Worm (Caenorhabditis elegans) whole organism, L4 larva: ENCODE results near the gene M01H9.3.

ENCODE experiments used
- F37D6.2 ChIP-seq: sonication (generic microtip); optimal IDR thresholded peaks from 2 replicates; lab custom pipeline; 2016; ENCODE audit warnings: mild to moderate bottlenecking, missing genetic modification characterization, missing compliant biosample characterization
- F44E2.7 ChIP-seq: fragments of 200-800 bp; sonication (Bioruptor generic); IDR thresholded peaks from 2 replicates; pipeline ENCODE4 v2.1.2; 2022; ENCODE audit warnings: missing genetic modification characterization, missing compliant biosample characterization
- F49E8.2 ChIP-seq: sonication (generic microtip); optimal IDR thresholded peaks from 2 replicates; lab custom pipeline; 2016; ENCODE audit warnings: missing compliant biosample characterization, mild to moderate bottlenecking, missing genetic modification characterization, borderline replicate concordance
- T20F7.1 ChIP-seq: fragments of 200-800 bp; sonication (Bioruptor generic); optimal IDR thresholded peaks from 2 replicates; lab custom pipeline; 2018; ENCODE audit warnings: mild to moderate bottlenecking, missing genetic modification characterization, missing compliant biosample characterization
- Y5F2A.4 ChIP-seq: fragments of 200-800 bp; sonication (Bioruptor generic); optimal IDR thresholded peaks from 2 replicates; lab custom pipeline; 2018; ENCODE audit warnings: mild to moderate bottlenecking, missing genetic modification characterization, missing compliant biosample characterization
- ZK546.5 ChIP-seq, 2 experiments: sonication (generic microtip); optimal IDR thresholded peaks; 2 replicates each; lab custom pipeline; 2017; ENCODE audit warnings: missing biosample characterization in 2 of 2, missing genetic modification characterization in 2 of 2
- ama-1 ChIP-seq: fragments of 150-350 bp; optimal IDR thresholded peaks from 2 replicates; lab custom pipeline; 2014; ENCODE audit warnings: inconsistent platforms, mixed read lengths
- arid-1 ChIP-seq: fragments of 200-800 bp; sonication (Bioruptor generic); conservative IDR thresholded peaks from 2 replicates; pipeline ENCODE4 v1.3.6; 2022; ENCODE audit warnings: missing genetic modification reagents, missing genetic modification characterization, missing compliant biosample characterization
- ceh-28 ChIP-seq: fragments of 150-350 bp; optimal IDR thresholded peaks from 2 replicates; lab custom pipeline; 2014; ENCODE audit warnings: missing biosample characterization, missing genetic modification reagents, missing genetic modification characterization
- ceh-44 ChIP-seq: fragments of 200-800 bp; sonication (Bioruptor generic); IDR thresholded peaks from 2 replicates; pipeline ENCODE4 v1.3.6; 2022; ENCODE audit warnings: missing genetic modification reagents, missing genetic modification characterization, missing compliant biosample characterization
- ceh-62 ChIP-seq: sonication (generic microtip); optimal IDR thresholded peaks from 2 replicates; lab custom pipeline; 2017; ENCODE audit warnings: missing biosample characterization, missing genetic modification characterization
- ceh-82 ChIP-seq: sonication (generic microtip); optimal IDR thresholded peaks from 2 replicates; lab custom pipeline; 2017; ENCODE audit warnings: missing biosample characterization, missing genetic modification characterization
- cey-2 ChIP-seq: sonication (generic microtip); optimal IDR thresholded peaks from 3 replicates; lab custom pipeline; 2017; ENCODE audit warnings: missing genetic modification characterization, mild to moderate bottlenecking, missing compliant biosample characterization, antibody characterized with exemption, borderline replicate concordance; ENCODE audit not compliant: insufficient read depth
- ctbp-1 ChIP-seq: fragments of 200-800 bp; sonication (Bioruptor generic); IDR thresholded peaks from 2 replicates; pipeline ENCODE4 v1.3.6; 2022; ENCODE audit warnings: missing genetic modification reagents, missing genetic modification characterization, missing compliant biosample characterization
- daf-16 ChIP-seq, 3 experiments: sonication (generic microtip); optimal IDR thresholded peaks; 2 replicates each; lab custom pipeline; 2016 to 2017; ENCODE audit warnings: missing genetic modification characterization in 3 of 3, missing genetic modification reagents in 3 of 3, mild to moderate bottlenecking in 2 of 3, missing compliant biosample characterization in 2 of 3, missing biosample characterization in 1 of 3, moderate library complexity in 1 of 3
- daf-19 ChIP-seq: fragments of 200-800 bp; sonication (Bioruptor generic); conservative IDR thresholded peaks from 2 replicates; pipeline ENCODE4 v1.3.6; 2022; ENCODE audit warnings: missing genetic modification characterization, missing compliant biosample characterization
- dmd-6 ChIP-seq: fragments of 200-800 bp; sonication (Bioruptor generic); IDR thresholded peaks from 2 replicates; pipeline ENCODE4 v1.3.6; 2022; ENCODE audit warnings: missing genetic modification reagents, missing genetic modification characterization, missing compliant biosample characterization
- dmd-8 ChIP-seq: fragments of 200-800 bp; sonication (Bioruptor generic); IDR thresholded peaks from 2 replicates; pipeline ENCODE4 v1.3.6; 2022; ENCODE audit warnings: missing genetic modification characterization, missing compliant biosample characterization
- dpl-1 ChIP-seq: fragments of 150-350 bp; optimal IDR thresholded peaks from 2 replicates; lab custom pipeline; 2014; ENCODE audit warnings: missing biosample characterization, missing genetic modification reagents, missing genetic modification characterization
- dve-1 ChIP-seq: sonication (generic microtip); optimal IDR thresholded peaks from 2 replicates; lab custom pipeline; 2017; ENCODE audit warnings: antibody characterized with exemption, mild to moderate bottlenecking, missing genetic modification characterization, missing compliant biosample characterization; ENCODE audit not compliant: insufficient read depth
- egl-43 ChIP-seq: fragments of 200-800 bp; sonication (Bioruptor generic); IDR thresholded peaks from 2 replicates; pipeline ENCODE4 v1.3.6; 2022; ENCODE audit warnings: missing genetic modification reagents, missing genetic modification characterization, missing compliant biosample characterization
- fkh-10 ChIP-seq: fragments of 150-350 bp; optimal IDR thresholded peaks from 2 replicates; lab custom pipeline; 2014; ENCODE audit warnings: missing biosample characterization, missing genetic modification reagents, missing genetic modification characterization
- fos-1 ChIP-seq: fragments of 150-350 bp; optimal IDR thresholded peaks from 2 replicates; lab custom pipeline; 2014; ENCODE audit warnings: missing biosample characterization, missing genetic modification characterization
- hlh-11 ChIP-seq: fragments of 200-800 bp; sonication (Bioruptor generic); optimal IDR thresholded peaks from 2 replicates; lab custom pipeline; 2018; ENCODE audit warnings: mild to moderate bottlenecking, missing genetic modification characterization, missing compliant biosample characterization
- lim-7 ChIP-seq: fragments of 200-800 bp; sonication (Bioruptor generic); IDR thresholded peaks from 2 replicates; pipeline ENCODE4 v1.3.6; 2022; ENCODE audit warnings: missing genetic modification characterization, missing compliant biosample characterization
- lin-1 ChIP-seq: fragments of 200-800 bp; sonication (Bioruptor generic); IDR thresholded peaks from 2 replicates; pipeline ENCODE4 v1.3.6; 2022; ENCODE audit warnings: missing genetic modification reagents, missing genetic modification characterization, missing compliant biosample characterization
- lin-13 ChIP-seq: fragments of 150-350 bp; optimal IDR thresholded peaks from 2 replicates; lab custom pipeline; 2014; ENCODE audit warnings: missing biosample characterization, missing genetic modification reagents, missing genetic modification characterization
- lin-38 ChIP-seq: fragments of 200-800 bp; sonication (Bioruptor generic); IDR thresholded peaks from 2 replicates; pipeline ENCODE4 v1.3.6; 2022; ENCODE audit warnings: missing genetic modification reagents, missing genetic modification characterization, missing compliant biosample characterization
- lin-39 ChIP-seq: fragments of 150-350 bp; optimal IDR thresholded peaks from 2 replicates; lab custom pipeline; 2014; ENCODE audit warnings: missing biosample characterization, missing genetic modification reagents, missing genetic modification characterization
- lir-3 ChIP-seq: sonication (generic microtip); optimal IDR thresholded peaks from 2 replicates; lab custom pipeline; 2016; ENCODE audit warnings: mild to moderate bottlenecking, missing genetic modification characterization, missing compliant biosample characterization
- lsy-2 ChIP-seq, 2 experiments: fragments of 150-350 bp in 1 of 2; sonication (generic microtip) in 1 of 2; optimal IDR thresholded peaks; 2 replicates each; lab custom pipeline; 2014 to 2017; ENCODE audit warnings: missing biosample characterization in 2 of 2, missing genetic modification characterization in 2 of 2
- madf-5 ChIP-seq, 2 experiments: fragments of 200-800 bp; sonication (Bioruptor generic); IDR thresholded peaks; 2 replicates each; pipeline ENCODE4 v1.3.6; 2022; ENCODE audit warnings: missing compliant biosample characterization in 2 of 2, missing genetic modification characterization in 2 of 2
- mdl-1 ChIP-seq, 2 experiments: fragments of 150-350 bp in 1 of 2; sonication (generic microtip) in 1 of 2; optimal IDR thresholded peaks; 2 replicates each; lab custom pipeline; 2014 to 2017; ENCODE audit warnings: missing biosample characterization in 2 of 2, missing genetic modification characterization in 2 of 2
- mdt-29 ChIP-seq: fragments of 200-800 bp; sonication (Bioruptor generic); IDR thresholded peaks from 2 replicates; pipeline ENCODE4 v1.3.6; 2022; ENCODE audit warnings: missing genetic modification reagents, missing genetic modification characterization, missing compliant biosample characterization
- mxl-3 ChIP-seq: fragments of 200-800 bp; sonication (Bioruptor generic); optimal IDR thresholded peaks from 2 replicates; lab custom pipeline; 2018; ENCODE audit warnings: mild to moderate bottlenecking, missing genetic modification characterization, missing compliant biosample characterization
- nhr-102 ChIP-seq: sonication (generic microtip); optimal IDR thresholded peaks from 2 replicates; lab custom pipeline; 2016; ENCODE audit warnings: mild to moderate bottlenecking, missing genetic modification characterization, moderate library complexity, missing compliant biosample characterization
- nhr-11 ChIP-seq: fragments of 150-350 bp; optimal IDR thresholded peaks from 2 replicates; lab custom pipeline; 2014; ENCODE audit warnings: missing biosample characterization, missing genetic modification characterization
- nhr-111 ChIP-seq: fragments of 200-800 bp; sonication (Bioruptor generic); optimal IDR thresholded peaks from 2 replicates; lab custom pipeline; 2018; ENCODE audit warnings: mild to moderate bottlenecking, missing genetic modification characterization, missing compliant biosample characterization
- nhr-25 ChIP-seq: sonication (generic microtip); optimal IDR thresholded peaks from 2 replicates; lab custom pipeline; 2017; ENCODE audit warnings: missing genetic modification characterization, mild to moderate bottlenecking, missing compliant biosample characterization, antibody characterized with exemption, moderate library complexity, borderline replicate concordance; ENCODE audit not compliant: insufficient read depth
- nhr-41 ChIP-seq: fragments of 200-800 bp; sonication (Bioruptor generic); IDR thresholded peaks from 2 replicates; pipeline ENCODE4 v1.3.6; 2022; ENCODE audit warnings: missing genetic modification reagents, missing genetic modification characterization, missing compliant biosample characterization
- nhr-42 ChIP-seq: fragments of 200-800 bp; sonication (Bioruptor generic); IDR thresholded peaks from 2 replicates; pipeline ENCODE4 v1.3.6; 2022; ENCODE audit warnings: missing genetic modification characterization, missing compliant biosample characterization
- nhr-6 ChIP-seq: fragments of 150-350 bp; optimal IDR thresholded peaks from 2 replicates; lab custom pipeline; 2014; ENCODE audit warnings: missing biosample characterization, missing genetic modification characterization
- pha-4 ChIP-seq, 2 experiments: fragments of 150-350 bp in 1 of 2; fragments of 200-800 bp in 1 of 2; sonication (Bioruptor generic) in 1 of 2; IDR thresholded peaks in 1 of 2; optimal IDR thresholded peaks in 1 of 2; 2 replicates each; pipeline versions ENCODE4 v1.3.6 to Lab custom; 2014 to 2022; ENCODE audit warnings: missing genetic modification characterization in 2 of 2, missing genetic modification reagents in 2 of 2, missing biosample characterization in 1 of 2, missing compliant biosample characterization in 1 of 2
- php-3 ChIP-seq: fragments of 200-800 bp; sonication (Bioruptor generic); IDR thresholded peaks from 2 replicates; pipeline ENCODE4 v1.3.6; 2022; ENCODE audit warnings: missing genetic modification reagents, missing genetic modification characterization, missing compliant biosample characterization
- pqm-1 ChIP-seq: sonication (generic microtip); optimal IDR thresholded peaks from 2 replicates; lab custom pipeline; 2017; ENCODE audit warnings: missing biosample characterization, missing genetic modification characterization
- set-16 ChIP-seq: fragments of 200-800 bp; sonication (Bioruptor generic); IDR thresholded peaks from 2 replicates; pipeline ENCODE4 v1.3.6; 2022; ENCODE audit warnings: missing genetic modification reagents, missing genetic modification characterization, missing compliant biosample characterization
- skn-1 ChIP-seq: fragments of 150-350 bp; optimal IDR thresholded peaks from 2 replicates; lab custom pipeline; 2014; ENCODE audit warnings: missing biosample characterization, missing genetic modification characterization
- snpc-1.2 ChIP-seq: fragments of 200-800 bp; sonication (Bioruptor generic); IDR thresholded peaks from 2 replicates; pipeline ENCODE4 v1.3.6; 2022; ENCODE audit warnings: missing genetic modification reagents, missing genetic modification characterization, missing compliant biosample characterization
- snpc-4 ChIP-seq: fragments of 150-350 bp; optimal IDR thresholded peaks from 2 replicates; lab custom pipeline; 2014; ENCODE audit warnings: missing biosample characterization, missing genetic modification characterization
- zip-11 ChIP-seq: fragments of 200-800 bp; sonication (Bioruptor generic); IDR thresholded peaks from 2 replicates; pipeline ENCODE4 v1.3.6; 2022; ENCODE audit warnings: missing genetic modification characterization, missing compliant biosample characterization

The M01H9.3 gene

DNA sequence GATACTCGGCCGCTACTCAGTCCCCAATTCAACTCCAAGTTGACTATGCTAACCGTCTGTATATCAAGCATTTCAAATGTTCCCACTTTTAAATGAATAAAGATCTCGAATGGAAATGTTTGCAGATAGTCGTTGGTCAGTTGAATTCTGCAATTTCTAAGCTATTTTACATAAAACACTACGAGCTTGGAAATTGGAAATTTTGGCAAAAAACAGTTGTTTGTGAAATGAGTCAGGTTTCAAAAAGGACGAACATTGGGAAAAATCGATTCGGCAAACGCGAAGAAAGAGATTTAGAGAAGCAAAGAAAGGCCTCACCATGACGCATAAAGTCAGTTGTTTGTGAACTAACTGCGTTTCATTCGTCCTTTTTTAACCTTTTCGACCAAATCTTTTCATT lies 30.0 kb downstream of the M01H9.3 start:
- TF ChIP-seq dmd-8 (GFP tag; lab: Robert Waterston, UW) (no peak), ama-1 (lab: Kevin White, UChicago) (peak; percentile 86), lin-39 (tag; lab: Kevin White, UChicago) (no peak), snpc-4 (tag; lab: Kevin White, UChicago) (no peak), T20F7.1 (GFP tag; lab: Kevin White, UChicago) (peak; percentile 29), F37D6.2 (tag; lab: Kevin White, UChicago) (no peak), lin-13 (GFP tag; lab: Kevin White, UChicago) (no peak), nhr-25 (tag; lab: Kevin White, UChicago) (no peak), lir-3 (tag; lab: Kevin White, UChicago) (no peak), snpc-1.2 (GFP tag; lab: Robert Waterston, UW) (peak; percentile 80), fos-1 (tag; lab: Kevin White, UChicago) (no peak), set-16 (no peak), php-3 (GFP tag; lab: Robert Waterston, UW) (no peak), nhr-11 (no peak), daf-16 (GFP tag; optimal IDR thresholded peaks at IDR 0.05; lab: Kevin White, UChicago) (no peak), daf-16 (tag; optimal IDR thresholded peaks at IDR 0.05; lab: Kevin White, UChicago) (peak; percentile 58), ceh-28 (peak; percentile 52), ceh-62 (no peak), mdl-1 (tag; optimal IDR thresholded peaks at IDR 0.05; lab: Kevin White, UChicago) (no peak), mxl-3 (GFP tag; lab: Kevin White, UChicago) (no peak), ZK546.5 (tag; optimal IDR thresholded peaks at IDR 0.05; lab: Kevin White, UChicago) (no peak), nhr-41 (GFP tag; lab: Robert Waterston, UW) (no peak), nhr-42 (no peak), lin-38 (GFP tag; lab: Robert Waterston, UW) (peak; percentile 50), arid-1 (GFP tag; lab: Robert Waterston, UW) (peak; percentile 63), ceh-44 (GFP tag; lab: Robert Waterston, UW) (no peak), dpl-1 (GFP tag; lab: Kevin White, UChicago) (peak; percentile 56), F44E2.7 (GFP tag; lab: Robert Waterston, UW) (no peak), zip-11 (no peak), Y5F2A.4 (peak; percentile 11), ceh-82 (tag; lab: Kevin White, UChicago) (no peak), mdt-29 (GFP tag; lab: Robert Waterston, UW) (no peak), dve-1 (tag; lab: Kevin White, UChicago) (peak; percentile 61), lsy-2 (tag; optimal IDR thresholded peaks at IDR 0.05; lab: Kevin White, UChicago) (peak; percentile 69 to 84), madf-5 (GFP tag; IDR thresholded peaks at IDR 0.05; lab: Robert Waterston, UW) (no peak), F49E8.2 (tag; lab: Kevin White, UChicago) (no peak), nhr-102 (peak; percentile 21), lin-1 (no peak), egl-43 (GFP tag; lab: Robert Waterston, UW) (no peak; the same call in 1 of the 2 replicates), nhr-6 (tag; lab: Kevin White, UChicago) (peak; percentile 68), ctbp-1 (GFP tag; lab: Robert Waterston, UW) (0 out of 2 replicates have a peak, but pooled peaks have one; percentile 28), cey-2 (tag; lab: Kevin White, UChicago) (no peak), daf-19 (GFP tag; lab: Robert Waterston, UW) (0 out of 2 replicates have a peak, but pooled peaks have one; percentile 37), dmd-6 (GFP tag; lab: Robert Waterston, UW) (no peak), lim-7 (no peak), hlh-11 (tag; lab: Kevin White, UChicago) (peak; percentile 2), skn-1 (tag; lab: Kevin White, UChicago) (no peak), fkh-10 (GFP tag; lab: Kevin White, UChicago) (no peak), pha-4 (GFP tag; IDR thresholded peaks at IDR 0.05; lab: Robert Waterston, UW) (peak; percentile 32; the same call in 1 of the 2 replicates), pha-4 (tag; optimal IDR thresholded peaks at IDR 0.05; lab: Kevin White, UChicago) (no peak), pqm-1 (tag; lab: Kevin White, UChicago) (no peak), nhr-111 (no peak)
